Worm (Caenorhabditis elegans) whole organism, mixed stage, embryonic: Measurements from ENCODE around the gene K08E4.8.

ENCODE experiments used
- M03D4.4 ChIP-seq: sonication (generic microtip); optimal IDR thresholded peaks from 2 replicates; lab custom pipeline; 2017; ENCODE audit warnings: mild to moderate bottlenecking, missing genetic modification characterization, missing compliant biosample characterization
- bed-3 ChIP-seq: fragments of 200-800 bp; sonication (Bioruptor generic); optimal IDR thresholded peaks from 3 replicates; lab custom pipeline; 2018; ENCODE audit warnings: mild to moderate bottlenecking, missing genetic modification characterization, moderate library complexity, missing compliant biosample characterization
- blmp-1 ChIP-seq: fragments of 150-350 bp; optimal IDR thresholded peaks from 2 replicates; lab custom pipeline; 2014; ENCODE audit warnings: missing biosample characterization, missing genetic modification characterization
- ceh-39 ChIP-seq: fragments of 150-350 bp; optimal IDR thresholded peaks from 2 replicates; lab custom pipeline; 2014; ENCODE audit warnings: missing biosample characterization, missing genetic modification characterization
- ceh-43 ChIP-seq: fragments of 200-800 bp; sonication (Bioruptor generic); optimal IDR thresholded peaks from 2 replicates; lab custom pipeline; 2018; ENCODE audit warnings: mild to moderate bottlenecking, missing genetic modification characterization, moderate library complexity, missing compliant biosample characterization
- ceh-83 ChIP-seq: fragments of 200-800 bp; sonication (Bioruptor generic); optimal IDR thresholded peaks from 2 replicates; lab custom pipeline; 2018; ENCODE audit warnings: mild to moderate bottlenecking, missing genetic modification characterization, missing compliant biosample characterization
- ces-1 ChIP-seq: fragments of 150-350 bp; optimal IDR thresholded peaks from 2 replicates; lab custom pipeline; 2014; ENCODE audit warnings: missing biosample characterization, missing genetic modification reagents, missing genetic modification characterization
- cnd-1 ChIP-seq: fragments of 200-800 bp; sonication (Bioruptor generic); optimal IDR thresholded peaks from 2 replicates; lab custom pipeline; 2018; ENCODE audit warnings: mild to moderate bottlenecking, missing genetic modification characterization, missing compliant biosample characterization
- drap-1 ChIP-seq: fragments of 200-800 bp; sonication (Bioruptor generic); optimal IDR thresholded peaks from 3 replicates; lab custom pipeline; 2018; ENCODE audit warnings: mild to moderate bottlenecking, missing genetic modification characterization, missing compliant biosample characterization
- elt-1 ChIP-seq: sonication (generic microtip); optimal IDR thresholded peaks from 2 replicates; lab custom pipeline; 2017; ENCODE audit warnings: missing genetic modification characterization, mild to moderate bottlenecking, missing compliant biosample characterization, antibody characterized with exemption, moderate library complexity, borderline replicate concordance; ENCODE audit not compliant: insufficient read depth
- flh-1 ChIP-seq: fragments of 200-800 bp; sonication (Bioruptor generic); optimal IDR thresholded peaks from 2 replicates; lab custom pipeline; 2018; ENCODE audit warnings: mild to moderate bottlenecking, missing genetic modification characterization, moderate library complexity, missing compliant biosample characterization
- ham-2 ChIP-seq: fragments of 200-800 bp; sonication (Bioruptor generic); optimal IDR thresholded peaks from 2 replicates; lab custom pipeline; 2018; ENCODE audit warnings: mild to moderate bottlenecking, missing genetic modification characterization, missing compliant biosample characterization
- hlh-1 ChIP-seq: fragments of 150-350 bp; optimal IDR thresholded peaks from 2 replicates; lab custom pipeline; 2014; ENCODE audit warnings: missing biosample characterization, missing genetic modification reagents, missing genetic modification characterization
- lin-13 ChIP-seq: fragments of 150-350 bp; optimal IDR thresholded peaks from 2 replicates; lab custom pipeline; 2014; ENCODE audit warnings: missing biosample characterization, missing genetic modification characterization
- lsy-2 ChIP-seq: fragments of 150-350 bp; optimal IDR thresholded peaks from 2 replicates; lab custom pipeline; 2014; ENCODE audit warnings: missing biosample characterization, missing genetic modification characterization
- mep-1 ChIP-seq: fragments of 150-350 bp; optimal IDR thresholded peaks from 2 replicates; lab custom pipeline; 2017; ENCODE audit warnings: missing biosample characterization, missing genetic modification reagents, missing genetic modification characterization, inconsistent platforms
- mls-2 ChIP-seq: sonication (generic microtip); optimal IDR thresholded peaks from 2 replicates; lab custom pipeline; 2016; ENCODE audit warnings: mild to moderate bottlenecking, missing genetic modification characterization, moderate library complexity, missing compliant biosample characterization
- nhr-12 ChIP-seq: fragments of 150-350 bp; optimal IDR thresholded peaks from 2 replicates; lab custom pipeline; 2014; ENCODE audit warnings: missing biosample characterization, missing genetic modification characterization
- nhr-28 ChIP-seq: fragments of 150-350 bp; optimal IDR thresholded peaks from 2 replicates; lab custom pipeline; 2014; ENCODE audit warnings: missing biosample characterization, missing genetic modification characterization
- pha-4 ChIP-seq: fragments of 150-350 bp; optimal IDR thresholded peaks from 2 replicates; lab custom pipeline; 2018; ENCODE audit warnings: missing biosample characterization, missing genetic modification reagents, missing genetic modification characterization
- sptf-1 ChIP-seq: sonication (generic microtip); optimal IDR thresholded peaks from 2 replicates; lab custom pipeline; 2017; ENCODE audit warnings: mild to moderate bottlenecking, missing genetic modification characterization, moderate library complexity, missing compliant biosample characterization
- tbx-8 ChIP-seq: fragments of 200-800 bp; sonication (Bioruptor generic); optimal IDR thresholded peaks from 2 replicates; lab custom pipeline; 2018; ENCODE audit warnings: mild to moderate bottlenecking, missing genetic modification characterization, moderate library complexity, missing compliant biosample characterization
- unc-39 ChIP-seq: fragments of 150-350 bp; optimal IDR thresholded peaks from 2 replicates; lab custom pipeline; 2014; ENCODE audit warnings: missing biosample characterization, missing genetic modification characterization
- unc-62 ChIP-seq: fragments of 150-350 bp; optimal IDR thresholded peaks from 2 replicates; lab custom pipeline; 2014; ENCODE audit warnings: missing biosample characterization, missing genetic modification reagents, missing genetic modification characterization
- zip-8 ChIP-seq: fragments of 150-350 bp; optimal IDR thresholded peaks from 2 replicates; lab custom pipeline; 2014; ENCODE audit warnings: missing biosample characterization, missing genetic modification characterization
- ztf-11 ChIP-seq: fragments of 150-350 bp; optimal IDR thresholded peaks from 2 replicates; lab custom pipeline; 2014; ENCODE audit warnings: missing biosample characterization, missing genetic modification characterization

K08E4.8 gene

DNA sequence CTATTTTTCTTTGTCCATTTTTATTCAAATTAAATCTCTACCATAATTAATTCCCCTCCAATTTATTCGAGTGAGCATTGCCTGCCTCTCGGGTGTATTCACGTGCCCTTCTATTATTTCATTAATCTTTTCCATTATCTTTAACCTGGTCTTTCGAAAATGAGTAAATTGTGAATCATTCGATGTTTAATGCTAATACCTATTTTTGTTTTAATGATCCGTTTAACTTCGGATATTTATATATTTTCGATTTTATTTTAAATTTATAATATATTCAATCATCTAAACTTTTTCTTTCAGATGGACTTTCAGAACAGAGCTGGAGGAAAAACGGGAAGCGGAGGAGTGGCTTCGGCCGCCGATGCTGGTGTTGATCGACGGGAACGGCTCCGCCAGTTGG is 23.0 kb upstream of the K08E4.8 start, which contains the start of gene repo-1:
repo-1 (plus strand) TSS at position 301 of the 400 bp plus-strand sequence.
- TF ChIP-seq ceh-83 (GFP tag; lab: Kevin White, UChicago) (no peak), unc-39 (tag; lab: Kevin White, UChicago) (no peak), blmp-1 (tag; lab: Kevin White, UChicago) (no peak), flh-1 (GFP tag; lab: Kevin White, UChicago) (no peak), pha-4 (tag; lab: Kevin White, UChicago) (no peak), ztf-11 (tag; lab: Kevin White, UChicago) (no peak), ceh-43 (GFP tag; lab: Kevin White, UChicago) (no peak), ceh-39 (tag; lab: Kevin White, UChicago) (no peak), mep-1 (tag; lab: Kevin White, UChicago) (no peak)

- TF ChIP-seq ces-1: no peak
- TF ChIP-seq elt-1: no peak
- no peak for TF ChIP-seq lin-13 (tag; lab: Kevin White, UChicago)
- TF ChIP-seq cnd-1 (tag; lab: Kevin White, UChicago): no peak
- no peak for TF ChIP-seq zip-8 (tag; lab: Kevin White, UChicago)
- TF ChIP-seq nhr-12 (tag; lab: Kevin White, UChicago): no peak
- TF ChIP-seq ham-2 (GFP tag; lab: Kevin White, UChicago): no peak
- TF ChIP-seq flh-1 (GFP tag; lab: Kevin White, UChicago): no peak
- no peak for TF ChIP-seq bed-3 (GFP tag; lab: Kevin White, UChicago)
- no peak for TF ChIP-seq hlh-1 (tag; lab: Kevin White, UChicago)
- TF ChIP-seq tbx-8 (GFP tag; lab: Kevin White, UChicago): no peak
- no peak for TF ChIP-seq nhr-28
- TF ChIP-seq unc-39 (tag; lab: Kevin White, UChicago): no peak
- TF ChIP-seq M03D4.4 (tag; lab: Kevin White, UChicago): no peak
- TF ChIP-seq unc-62 (GFP tag; lab: Kevin White, UChicago): no peak
- TF ChIP-seq, all 35 proteins: peak for 0
Observed at ce11 chrIV:12080807-12081206, 19.7 kb upstream of the K08E4.8 start.

DNA sequence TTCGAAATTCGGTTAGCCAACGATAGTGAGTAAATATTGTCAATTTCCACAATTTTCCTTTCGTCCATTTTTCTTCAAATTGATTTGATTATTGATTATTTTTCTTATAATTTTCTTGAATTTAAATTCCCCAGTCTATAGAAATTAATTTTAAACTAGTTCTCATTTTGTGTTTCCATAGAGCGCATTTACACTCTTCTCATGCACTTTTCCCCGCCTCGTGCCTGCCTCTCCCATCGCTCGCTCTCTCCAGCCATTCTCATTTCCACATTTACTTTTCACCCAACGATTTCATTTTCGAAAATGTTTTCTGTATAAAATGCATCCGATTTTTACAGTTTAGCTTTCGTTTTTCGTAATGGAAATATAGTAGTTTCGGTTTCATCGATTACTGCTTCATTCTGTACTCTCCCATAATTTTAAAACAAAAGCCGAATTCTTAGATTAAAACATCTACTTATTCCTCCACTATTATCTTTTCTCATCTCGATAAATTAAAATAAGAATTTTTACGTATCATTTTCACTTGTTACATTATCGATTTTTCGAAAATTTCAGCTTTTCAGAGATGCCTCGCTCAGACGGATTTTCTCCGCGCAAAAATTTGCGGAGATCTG is 17.9 kb upstream of the K08E4.8 start, which contains the start of gene lex-1:
lex-1 (plus strand) TSS at position 567 of the 617 bp plus-strand sequence.
- TF ChIP-seq tbx-8 (GFP tag; lab: Kevin White, UChicago) (no peak), lsy-2 (tag; lab: Kevin White, UChicago) (peak; percentile 10), unc-39 (tag; lab: Kevin White, UChicago) (no peak), nhr-12 (tag; lab: Kevin White, UChicago) (no peak), bed-3 (GFP tag; lab: Kevin White, UChicago) (no peak), M03D4.4 (tag; lab: Kevin White, UChicago) (no peak), ceh-83 (GFP tag; lab: Kevin White, UChicago) (no peak), pha-4 (tag; lab: Kevin White, UChicago) (no peak), mep-1 (tag; lab: Kevin White, UChicago) (peak; percentile 33), drap-1 (GFP tag; lab: Kevin White, UChicago) (no peak)

DNA sequence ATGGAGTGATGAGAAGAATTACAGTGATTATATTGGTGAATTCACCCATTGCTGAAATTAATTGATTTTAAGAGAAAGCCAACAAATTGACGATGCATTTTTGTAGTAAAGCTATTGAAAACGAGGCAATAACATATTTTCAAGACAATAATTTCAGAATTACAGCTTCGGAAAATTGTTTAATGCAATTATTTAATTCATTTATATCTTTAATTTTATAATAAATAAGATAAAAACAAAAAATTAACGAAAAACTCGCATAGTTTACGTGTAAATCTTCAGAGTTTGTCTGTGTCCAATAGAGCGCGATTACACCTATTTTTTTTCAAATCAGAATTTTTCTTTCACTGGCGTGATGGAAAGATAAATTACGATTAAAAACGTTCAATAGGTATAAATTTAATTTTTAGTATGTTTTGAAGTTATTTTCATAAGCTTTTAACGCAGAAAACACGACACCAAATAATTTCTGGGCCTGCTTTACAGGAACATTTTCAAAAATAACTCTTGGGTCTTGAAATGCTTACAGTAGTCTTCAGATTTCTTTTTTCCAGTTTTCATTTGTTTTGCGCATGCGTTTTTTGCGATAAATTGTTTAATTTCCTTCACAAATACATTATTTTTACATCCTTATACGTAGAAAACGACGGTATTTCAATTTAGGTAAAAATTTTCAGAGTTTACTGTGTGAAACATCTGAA is 17.1 kb upstream of the K08E4.8 start, which contains the start of gene tmed-1:
tmed-1 (minus strand) TSS at position 51 of the 701 bp plus-strand sequence.
- TF ChIP-seq elt-1: no peak
- TF ChIP-seq tbx-8 (GFP tag; lab: Kevin White, UChicago): no peak

DNA sequence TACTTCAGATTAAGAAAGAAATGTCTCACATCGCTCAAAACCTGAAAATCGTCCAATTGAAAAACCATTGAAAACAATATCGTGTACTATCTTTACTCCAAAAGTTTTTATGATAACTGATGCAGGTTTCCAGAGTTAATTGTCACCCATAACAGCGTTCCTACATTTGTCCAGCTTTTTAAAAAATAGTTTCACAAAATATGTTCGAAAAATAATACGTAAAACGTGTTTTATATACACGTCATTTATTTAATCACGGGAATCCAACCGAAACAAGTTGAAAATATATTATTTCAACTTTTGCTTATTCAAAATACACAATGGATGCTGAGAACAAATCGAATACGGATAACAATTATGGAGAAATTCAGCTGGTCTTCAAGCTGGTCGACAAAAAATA is 14.4 kb upstream of the K08E4.8 start, which contains the start of gene K08E4.7:
K08E4.7 (plus strand) TSS at position 301 of the 400 bp plus-strand sequence.
- no peak for TF ChIP-seq tbx-8 (GFP tag; lab: Kevin White, UChicago)
- TF ChIP-seq sptf-1 (tag; lab: Kevin White, UChicago): no peak
- TF ChIP-seq nhr-28: no peak
- no peak for TF ChIP-seq lin-13 (tag; lab: Kevin White, UChicago)
- TF ChIP-seq ham-2 (GFP tag; lab: Kevin White, UChicago): no peak
- TF ChIP-seq mls-2 (tag; lab: Kevin White, UChicago): no peak
